Worm (Caenorhabditis elegans) whole organism, L3 larva: Measurements from ENCODE around the gene nhr-128.

ENCODE experiments used
- R02D3.7 ChIP-seq: fragments of 150-350 bp; optimal IDR thresholded peaks from 2 replicates; lab custom pipeline; 2014; ENCODE audit warnings: missing biosample characterization, missing genetic modification characterization
- ceh-28 ChIP-seq: fragments of 150-350 bp; optimal IDR thresholded peaks from 2 replicates; lab custom pipeline; 2014; ENCODE audit warnings: missing biosample characterization, missing genetic modification reagents, missing genetic modification characterization
- fkh-10 ChIP-seq: sonication (generic microtip); optimal IDR thresholded peaks from 2 replicates; lab custom pipeline; 2017; ENCODE audit warnings: missing biosample characterization, missing genetic modification reagents, missing genetic modification characterization
- fos-1 ChIP-seq: fragments of 150-350 bp; optimal IDR thresholded peaks from 2 replicates; lab custom pipeline; 2014; ENCODE audit warnings: missing biosample characterization, missing genetic modification characterization
- lin-39 ChIP-seq: fragments of 150-350 bp; optimal IDR thresholded peaks from 2 replicates; lab custom pipeline; 2018; ENCODE audit warnings: missing biosample characterization, missing genetic modification reagents, missing genetic modification characterization
- mdl-1 ChIP-seq: fragments of 150-350 bp; optimal IDR thresholded peaks from 2 replicates; lab custom pipeline; 2014; ENCODE audit warnings: missing biosample characterization, missing genetic modification characterization
- nhr-28 ChIP-seq: fragments of 150-350 bp; optimal IDR thresholded peaks from 2 replicates; lab custom pipeline; 2014; ENCODE audit warnings: missing biosample characterization, missing genetic modification characterization
- nhr-76 ChIP-seq: fragments of 150-350 bp; sonication (generic microtip); optimal IDR thresholded peaks from 5 replicates; lab custom pipeline; 2014; ENCODE audit warnings: missing biosample characterization, missing genetic modification characterization
- pqm-1 ChIP-seq: fragments of 150-350 bp; optimal IDR thresholded peaks from 2 replicates; lab custom pipeline; 2017; ENCODE audit warnings: missing biosample characterization, missing genetic modification characterization, inconsistent platforms
- skn-1 ChIP-seq: fragments of 150-350 bp; optimal IDR thresholded peaks from 2 replicates; lab custom pipeline; 2014; ENCODE audit warnings: missing biosample characterization, missing genetic modification characterization
- unc-39 ChIP-seq: sonication (generic microtip); optimal IDR thresholded peaks from 4 replicates; lab custom pipeline; 2017; ENCODE audit warnings: missing biosample characterization, missing genetic modification characterization
- zag-1 ChIP-seq: fragments of 150-350 bp; optimal IDR thresholded peaks from 2 replicates; lab custom pipeline; 2014; ENCODE audit warnings: missing biosample characterization, missing genetic modification characterization
- ztf-4 ChIP-seq: fragments of 150-350 bp; optimal IDR thresholded peaks from 2 replicates; lab custom pipeline; 2014; ENCODE audit warnings: missing biosample characterization, missing genetic modification characterization

DNA sequence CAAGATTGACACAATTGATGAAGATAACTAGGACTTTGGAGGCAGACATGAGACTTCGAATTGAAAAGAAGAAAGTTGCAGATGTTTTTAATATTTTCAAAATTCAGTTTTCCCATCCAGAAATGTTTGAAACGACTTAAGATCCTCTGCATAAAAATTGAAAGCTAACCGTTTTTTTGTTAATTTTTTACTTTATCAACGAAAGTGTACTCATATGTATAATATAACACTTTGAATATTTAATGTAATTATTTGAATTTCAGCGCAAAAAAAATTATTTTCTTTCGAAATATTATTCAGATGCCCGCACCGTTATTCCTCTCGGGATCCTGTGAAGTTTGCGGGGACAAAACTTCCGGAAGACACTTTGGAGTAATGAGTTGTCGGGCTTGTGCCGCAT lies 5.0 kb downstream of the nhr-128 start, which contains the start of gene nhr-18:
- TF ChIP-seq R02D3.7 (tag; lab: Kevin White, UChicago) = no peak
- TF ChIP-seq nhr-28 = no peak
- no peak for TF ChIP-seq pqm-1 (tag; lab: Kevin White, UChicago)
- no peak for TF ChIP-seq ceh-28 (tag; lab: Kevin White, UChicago)
- TF ChIP-seq fkh-10 (GFP tag; lab: Kevin White, UChicago) = no peak
- no peak for TF ChIP-seq ztf-4 (tag; lab: Kevin White, UChicago)
- no peak for TF ChIP-seq zag-1
- TF ChIP-seq skn-1 (tag; lab: Kevin White, UChicago) = no peak
- TF ChIP-seq unc-39 (tag; lab: Kevin White, UChicago) = no peak
- TF ChIP-seq lin-39 (tag; lab: Kevin White, UChicago) = no peak
- no peak for TF ChIP-seq fos-1 (tag; lab: Kevin White, UChicago)
- TF ChIP-seq nhr-76 (tag; lab: Kevin White, UChicago) = no peak
- no peak for TF ChIP-seq mdl-1 (tag; lab: Kevin White, UChicago)
